In genomic region chr3L:5247923-5248821, dm6 we compare ENCODE assay signal across 1 fruit fly cellular context.
TF ChIP-seq lines count a peak whose summit lies in the region.

No protein-coding gene starts in this region.

TF ChIP-seq in whole organism, embryonic, 481 proteins besides CTCF, POLR2A, EP300 and RAD21 (continued from another document):
- TF ChIP-seq chif (GFP tag; optimal IDR thresholded peaks at IDR 0.05; lab: Kevin White, UChicago) (peak; percentile 52 to 60), cg (GFP tag; optimal IDR thresholded peaks at IDR 0.05; lab: Kevin White, UChicago) (no peak), CrebB (tag; optimal IDR thresholded peaks at IDR 0.05; lab: Kevin White, UChicago) (no peak), HLH3B (GFP tag; IDR thresholded peaks at IDR 0.05; lab: Robert Waterston, UW) (peak; percentile 54; the same call in 1 of the 2 replicates), CG13624 (GFP tag; optimal IDR thresholded peaks at IDR 0.05; lab: Kevin White, UChicago) (peak; percentile 62), peb (GFP tag; IDR thresholded peaks at IDR 0.05; lab: Robert Waterston, UW) (peak; percentile 59; the same call in 1 of the 2 replicates), vvl (GFP tag; IDR thresholded peaks at IDR 0.05; lab: Robert Waterston, UW) (peak; percentile 57), ro (GFP tag; IDR thresholded peaks at IDR 0.05; lab: Robert Waterston, UW) (peak; percentile 35; the same call in 1 of the 2 replicates), Dek (tag; optimal IDR thresholded peaks at IDR 0.05; lab: Kevin White, UChicago) (peak; percentile 16), CG8359 (GFP tag; optimal IDR thresholded peaks at IDR 0.05; lab: Kevin White, UChicago; ENCODE audit: borderline replicate concordance) (no peak), CG1233 (GFP tag; optimal IDR thresholded peaks at IDR 0.05; lab: Kevin White, UChicago) (peak; percentile 4), CG12659 (GFP tag; optimal IDR thresholded peaks at IDR 0.05; lab: Kevin White, UChicago) (peak; percentile 43), Meics (GFP tag; optimal IDR thresholded peaks at IDR 0.05; lab: Kevin White, UChicago) (peak; percentile 62), sqz (GFP tag; optimal IDR thresholded peaks at IDR 0.05; lab: Kevin White, UChicago) (no peak), org-1 (GFP tag; optimal IDR thresholded peaks at IDR 0.05; lab: Kevin White, UChicago) (peak; percentile 60), CG4707 (GFP tag; optimal IDR thresholded peaks at IDR 0.05; lab: Kevin White, UChicago) (no peak), Neu2 (GFP tag; optimal IDR thresholded peaks at IDR 0.05; lab: Kevin White, UChicago; ENCODE audit: borderline replicate concordance) (no peak), Chrac-16 (GFP tag; optimal IDR thresholded peaks at IDR 0.05; lab: Kevin White, UChicago) (peak; percentile 49), Dref (GFP tag; IDR thresholded peaks at IDR 0.05; lab: Robert Waterston, UW) (no peak), CG2116 (GFP tag; optimal IDR thresholded peaks at IDR 0.05; lab: Kevin White, UChicago) (no peak), CG4360 (GFP tag; IDR thresholded peaks at IDR 0.05; lab: Robert Waterston, UW) (no peak), so (GFP tag; IDR thresholded peaks at IDR 0.05; lab: Robert Waterston, UW) (no peak), Dad (GFP tag; optimal IDR thresholded peaks at IDR 0.05; lab: Kevin White, UChicago) (peak; percentile 49), CG6683 (GFP tag; optimal IDR thresholded peaks at IDR 0.05; lab: Kevin White, UChicago) (peak; percentile 18), Bdp1 (GFP tag; optimal IDR thresholded peaks at IDR 0.05; lab: Kevin White, UChicago) (peak; percentile 37), vnd (GFP tag; IDR thresholded peaks at IDR 0.05; lab: Robert Waterston, UW; ENCODE audit: partially characterized antibody) (no peak), ara (GFP tag; IDR thresholded peaks at IDR 0.05; lab: Robert Waterston, UW) (no peak; the same call in 1 of the 2 replicates), H2.0 (GFP tag; IDR thresholded peaks at IDR 0.05; lab: Robert Waterston, UW) (0 out of 2 replicates have a peak, but pooled peaks have one; percentile 22), CG7357 (GFP tag; IDR thresholded peaks at IDR 0.05; lab: Robert Waterston, UW) (peak; percentile 71), CG18262 (tag; optimal IDR thresholded peaks at IDR 0.05; lab: Kevin White, UChicago) (peak; percentile 72)
TF ChIP-seq in whole organism, embryonic: peak in this region for 269.
